Fruit fly (Drosophila melanogaster) Kc167 (cell line): ENCODE results near the gene Pop2.

Source experiments
- Myc ChIP-seq: fragments of >200 bp; optimal IDR thresholded peaks from 2 replicates; lab custom pipeline; 2017; ENCODE audit warnings: missing external identifiers
- Sin3A ChIP-seq: fragments of >200 bp; optimal IDR thresholded peaks from 2 replicates; lab custom pipeline; 2018; ENCODE audit warnings: missing external identifiers
- h ChIP-seq: fragments of >200 bp; optimal IDR thresholded peaks from 3 replicates; lab custom pipeline; 2018; ENCODE audit warnings: missing external identifiers
- insv ChIP-seq: fragments of >200 bp; optimal IDR thresholded peaks from 3 replicates; lab custom pipeline; 2018; ENCODE audit warnings: missing external identifiers
- psq ChIP-seq: fragments of >200 bp; optimal IDR thresholded peaks from 2 replicates; lab custom pipeline; 2017; ENCODE audit warnings: missing external identifiers
- ttk ChIP-seq: sonication (Bioruptor generic); optimal IDR thresholded peaks from 2 replicates; lab custom pipeline; 2017; ENCODE audit warnings: missing external identifiers

Gene Pop2

dm6 chr3L:12003457-12003856 is 742 bp upstream of the Pop2 start:
- no peak for TF ChIP-seq Sin3A (lab: Kevin White, UChicago)
- no peak for TF ChIP-seq psq
- no peak for TF ChIP-seq h (lab: Kevin White, UChicago)
- TF ChIP-seq ttk (lab: Kevin White, UChicago) = no peak
- TF ChIP-seq insv = no peak
- TF ChIP-seq Myc (lab: Kevin White, UChicago) = no peak

- TF ChIP-seq Sin3A (lab: Kevin White, UChicago) = no peak
- TF ChIP-seq insv = no peak
- TF ChIP-seq Myc (lab: Kevin White, UChicago) = no peak
- TF ChIP-seq psq = no peak
- no peak for TF ChIP-seq ttk (lab: Kevin White, UChicago)
- TF ChIP-seq h (lab: Kevin White, UChicago) = no peak
Observed at dm6 chr3L:11997959-11998358, 4.8 kb downstream of the Pop2 start, which contains the start of gene Grip163. TSS of gene Grip163 (minus strand) at chr3L:11998138.

dm6 chr3L:11992960-11993359 is 9.8 kb downstream of the Pop2 start, which contains the start of gene viaf:
TSS of gene viaf (minus strand) at chr3L:11993179.
- TF ChIP-seq psq = no peak
- no peak for TF ChIP-seq Myc (lab: Kevin White, UChicago)
- TF ChIP-seq Sin3A (lab: Kevin White, UChicago) = no peak
- no peak for TF ChIP-seq insv
- no peak for TF ChIP-seq ttk (lab: Kevin White, UChicago)
- no peak for TF ChIP-seq h (lab: Kevin White, UChicago)

DNA sequence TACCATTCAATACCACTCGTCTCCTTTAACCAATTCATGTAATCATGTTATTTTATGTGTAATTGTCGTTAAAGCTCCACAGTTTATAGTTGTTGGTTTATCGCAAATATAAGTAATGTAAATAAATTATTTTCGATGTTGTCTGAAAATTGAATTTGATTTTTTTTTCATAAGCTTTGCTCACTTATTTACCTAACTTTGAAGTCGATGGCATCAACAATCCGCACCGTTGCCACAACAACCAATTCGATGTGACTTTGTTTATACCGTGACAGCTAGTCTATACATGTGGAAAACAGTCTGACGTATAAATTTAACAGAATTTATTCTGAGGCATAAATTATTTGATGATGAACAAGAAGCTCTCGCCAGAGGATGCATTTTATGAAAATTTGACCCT is 12.3 kb downstream of the Pop2 start, which contains the start of gene CG6931:
CG6931 (plus strand) TSS at position 301 of the 400 bp plus-strand sequence.
- TF ChIP-seq psq (no peak), h (lab: Kevin White, UChicago) (no peak), ttk (lab: Kevin White, UChicago) (no peak), insv (no peak)

- TF ChIP-seq psq (no peak), insv (no peak), Sin3A (lab: Kevin White, UChicago) (no peak), ttk (lab: Kevin White, UChicago) (no peak), h (lab: Kevin White, UChicago) (no peak), Myc (lab: Kevin White, UChicago) (no peak)
Observed at dm6 chr3L:11984606-11985005, 18.1 kb downstream of the Pop2 start, which contains the start of gene CG6938. TSS of gene CG6938 (plus strand) at chr3L:11984906.

DNA sequence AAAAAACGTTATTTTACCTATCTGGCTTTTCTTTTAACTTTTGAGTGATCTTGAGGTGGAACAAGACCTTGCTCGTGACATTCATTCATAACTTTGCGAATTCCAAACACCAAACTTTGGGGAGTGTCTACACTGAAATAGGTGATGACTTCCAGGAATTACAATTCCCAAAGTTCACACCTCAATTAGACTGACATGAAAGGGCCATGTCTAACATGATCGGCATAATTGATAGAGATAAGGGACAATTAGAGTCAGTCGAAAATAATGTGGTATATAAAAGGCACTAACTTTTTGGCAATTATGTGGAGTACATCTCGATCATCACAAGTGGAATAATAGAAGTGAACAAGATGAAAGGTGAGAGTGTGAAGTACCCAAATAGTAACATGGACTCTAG is 26.9 kb downstream of the Pop2 start, which contains the start of gene CG43896:
CG43896 (plus strand) TSS at position 301 of the 400 bp plus-strand sequence.
- TF ChIP-seq Sin3A (lab: Kevin White, UChicago) = no peak
- no peak for TF ChIP-seq insv
- TF ChIP-seq psq = no peak
- TF ChIP-seq Myc (lab: Kevin White, UChicago) = no peak
- TF ChIP-seq ttk (lab: Kevin White, UChicago) = no peak

DNA sequence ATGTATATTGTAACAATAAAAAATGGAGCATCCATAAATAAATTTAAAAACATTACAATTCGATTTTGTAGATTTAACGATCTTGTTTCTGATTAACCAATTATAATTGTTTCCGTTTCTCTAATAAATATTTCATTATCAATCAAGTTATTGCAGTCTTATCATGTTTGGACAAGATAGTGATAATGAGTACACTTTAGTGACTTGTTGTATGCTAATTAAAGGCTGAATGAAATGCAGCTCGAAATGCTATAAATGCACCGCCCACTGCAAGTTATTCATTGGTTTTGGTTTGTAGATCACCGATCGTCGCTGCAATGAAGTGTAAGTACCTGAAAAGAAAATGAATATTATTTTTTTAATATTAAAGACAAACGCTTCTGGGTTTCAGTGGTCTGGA is 28.1 kb downstream of the Pop2 start, which contains the start of gene CG14125:
CG14125 (plus strand) TSS at position 301 of the 400 bp plus-strand sequence.
- no peak for TF ChIP-seq psq
- no peak for TF ChIP-seq Sin3A (lab: Kevin White, UChicago)
- no peak for TF ChIP-seq insv

DNA sequence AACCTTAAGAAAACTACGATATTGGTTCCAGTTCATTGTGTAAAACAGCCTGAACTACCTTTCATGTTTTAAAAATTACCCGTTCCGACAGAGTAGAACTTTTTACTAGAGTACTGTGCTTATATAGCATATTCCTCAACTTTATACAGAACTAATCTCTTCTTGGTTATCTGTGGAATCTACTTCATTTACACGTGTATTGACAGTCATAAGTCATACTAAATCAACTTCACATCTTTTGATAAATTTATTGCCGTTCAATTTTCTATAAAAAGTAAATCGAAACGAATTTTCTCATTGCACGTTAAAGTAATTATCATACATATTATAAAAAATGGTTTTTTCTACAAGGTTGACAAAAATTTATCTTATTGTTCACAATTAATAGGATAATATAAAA is 29.0 kb downstream of the Pop2 start, which contains the start of gene CG42397:
CG42397 (minus strand) TSS at position 101 of the 400 bp plus-strand sequence.
- TF ChIP-seq ttk (lab: Kevin White, UChicago) (no peak), Myc (lab: Kevin White, UChicago) (no peak), h (lab: Kevin White, UChicago) (no peak), Sin3A (lab: Kevin White, UChicago) (no peak)

- TF ChIP-seq h (lab: Kevin White, UChicago) = no peak
- TF ChIP-seq Sin3A (lab: Kevin White, UChicago) = no peak
- no peak for TF ChIP-seq insv
Observed at dm6 chr3L:11972879-11973278, 29.8 kb downstream of the Pop2 start, which contains the start of gene Muc68E. TSS of gene Muc68E (minus strand) at chr3L:11972979.

- TF ChIP-seq psq = no peak
- no peak for TF ChIP-seq h (lab: Kevin White, UChicago)
- no peak for TF ChIP-seq insv
- no peak for TF ChIP-seq ttk (lab: Kevin White, UChicago)
- TF ChIP-seq Sin3A (lab: Kevin White, UChicago) = no peak
- no peak for TF ChIP-seq Myc (lab: Kevin White, UChicago)
Observed at dm6 chr3L:11966104-11966503, 36.6 kb downstream of the Pop2 start, which contains the start of gene prc. TSS of gene prc (minus strand) at chr3L:11966131.

- TF ChIP-seq h (lab: Kevin White, UChicago) (no peak), insv (no peak), ttk (lab: Kevin White, UChicago) (no peak), Myc (lab: Kevin White, UChicago) (no peak), Sin3A (lab: Kevin White, UChicago) (no peak), psq (no peak)
Observed at dm6 chr3L:11957669-11958333, 44.9 kb downstream of the Pop2 start, which contains the start of the genes CG11570 and CG43294. TSS of gene CG11570 (minus strand) at chr3L:11957769. TSS of gene CG43294 (plus strand) at chr3L:11958283.

DNA sequence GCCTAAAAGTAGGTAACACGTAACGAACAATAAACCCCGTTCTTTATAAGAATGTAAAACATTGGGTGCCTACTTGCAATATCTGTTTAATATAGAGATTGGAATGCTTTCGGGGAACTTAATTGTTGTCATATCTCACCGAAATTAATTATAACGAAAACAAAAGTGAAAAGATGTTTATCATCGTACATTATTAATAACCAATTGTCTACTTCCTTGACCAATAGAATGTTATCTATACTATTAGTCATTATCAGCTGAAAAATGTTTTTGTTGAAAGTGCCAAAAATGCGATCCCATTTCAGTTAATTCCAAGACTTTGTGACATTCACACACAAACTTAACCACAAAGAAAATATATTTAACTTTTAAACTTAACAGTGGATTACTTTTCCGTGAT is 48.9 kb downstream of the Pop2 start, which contains the start of gene CG7248:
CG7248 (plus strand) TSS at position 301 of the 400 bp plus-strand sequence.
- TF ChIP-seq Sin3A (lab: Kevin White, UChicago) = no peak
- no peak for TF ChIP-seq psq
- no peak for TF ChIP-seq insv
- no peak for TF ChIP-seq ttk (lab: Kevin White, UChicago)
- no peak for TF ChIP-seq h (lab: Kevin White, UChicago)
- no peak for TF ChIP-seq Myc (lab: Kevin White, UChicago)
